Worm (Caenorhabditis elegans): ENCODE data around the gene mrpl-41.
"Not testable (repeated sequence)": the region's sequence is repeated elsewhere in the genome, so short reads cannot be mapped to it uniquely, and the experiment has no call there.

Gene mrpl-41

DNA sequence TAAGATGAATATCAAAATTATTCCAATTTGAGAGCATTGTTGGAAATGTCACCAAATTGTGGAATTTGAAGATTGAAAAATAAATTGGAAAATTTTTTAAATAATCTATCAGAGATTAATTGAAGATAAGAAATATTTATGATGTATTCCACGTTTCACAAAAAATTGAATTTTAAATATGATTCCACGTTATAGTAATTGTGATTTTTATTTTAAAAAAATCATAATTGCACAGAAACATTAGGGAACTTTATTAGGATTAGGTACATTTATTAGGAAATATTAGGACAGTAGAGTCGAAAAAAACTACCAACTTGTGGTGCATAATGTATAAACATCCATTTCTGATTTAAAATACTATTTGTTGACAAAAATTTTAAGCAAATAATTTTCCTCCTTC, 5.9 kb downstream of the mrpl-41 start, which contains the start of gene B0432.11:
TSS of gene B0432.11 (minus strand) at position 101 of the 400 bp plus-strand sequence.
- TF ChIP-seq him-1 (tag; optimal IDR thresholded peaks at IDR 0.05) (no peak), dao-5 (tag; optimal IDR thresholded peaks at IDR 0.05) (no peak), W03F9.2 (tag; optimal IDR thresholded peaks at IDR 0.05) (no peak)

DNA sequence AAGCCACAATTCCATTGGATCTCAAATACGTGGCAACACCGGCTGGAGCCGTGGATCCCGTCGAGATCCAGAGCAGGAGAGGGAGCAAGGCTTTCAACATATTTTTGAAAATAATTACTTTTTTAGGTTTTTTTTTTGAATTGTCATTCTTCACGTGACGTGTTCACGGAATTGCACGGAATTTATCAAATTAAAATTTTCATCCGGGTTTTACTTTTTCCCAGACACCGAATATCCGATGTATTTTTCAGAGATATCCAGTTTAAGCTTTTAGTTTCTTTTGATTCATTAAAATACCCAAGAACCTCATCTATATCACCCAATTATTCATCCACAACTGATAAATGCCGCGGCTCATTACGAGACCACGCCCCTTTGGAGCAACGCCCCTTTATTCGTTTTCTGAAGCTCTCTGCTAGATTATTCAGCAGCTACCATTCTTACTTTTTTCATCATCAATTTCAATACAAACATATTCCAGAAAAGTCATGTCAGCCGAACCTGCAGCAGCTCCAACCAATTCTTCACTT, 8.2 kb downstream of the mrpl-41 start, which contains the start of the genes clec-117 and B0432.1:
TSS of gene clec-117 (minus strand) at position 101 of the 530 bp plus-strand sequence.
TSS of gene B0432.1 (plus strand) at position 480 of the 530 bp plus-strand sequence.
- TF ChIP-seq W03F9.2 (tag; optimal IDR thresholded peaks at IDR 0.05) (no peak), dao-5 (tag; optimal IDR thresholded peaks at IDR 0.05) (no peak), him-1 (tag; optimal IDR thresholded peaks at IDR 0.05) (no peak)

- TF ChIP-seq him-1 (tag; optimal IDR thresholded peaks at IDR 0.05), result no peak
- TF ChIP-seq dao-5 (tag; optimal IDR thresholded peaks at IDR 0.05), result no peak
- no peak for TF ChIP-seq W03F9.2 (tag; optimal IDR thresholded peaks at IDR 0.05)
Observed at ce11 chrII:299684-300083, 10.9 kb downstream of the mrpl-41 start, which contains the start of gene K01A2.6. Gene K01A2.6 (plus strand): TSS chrII:299984.

DNA sequence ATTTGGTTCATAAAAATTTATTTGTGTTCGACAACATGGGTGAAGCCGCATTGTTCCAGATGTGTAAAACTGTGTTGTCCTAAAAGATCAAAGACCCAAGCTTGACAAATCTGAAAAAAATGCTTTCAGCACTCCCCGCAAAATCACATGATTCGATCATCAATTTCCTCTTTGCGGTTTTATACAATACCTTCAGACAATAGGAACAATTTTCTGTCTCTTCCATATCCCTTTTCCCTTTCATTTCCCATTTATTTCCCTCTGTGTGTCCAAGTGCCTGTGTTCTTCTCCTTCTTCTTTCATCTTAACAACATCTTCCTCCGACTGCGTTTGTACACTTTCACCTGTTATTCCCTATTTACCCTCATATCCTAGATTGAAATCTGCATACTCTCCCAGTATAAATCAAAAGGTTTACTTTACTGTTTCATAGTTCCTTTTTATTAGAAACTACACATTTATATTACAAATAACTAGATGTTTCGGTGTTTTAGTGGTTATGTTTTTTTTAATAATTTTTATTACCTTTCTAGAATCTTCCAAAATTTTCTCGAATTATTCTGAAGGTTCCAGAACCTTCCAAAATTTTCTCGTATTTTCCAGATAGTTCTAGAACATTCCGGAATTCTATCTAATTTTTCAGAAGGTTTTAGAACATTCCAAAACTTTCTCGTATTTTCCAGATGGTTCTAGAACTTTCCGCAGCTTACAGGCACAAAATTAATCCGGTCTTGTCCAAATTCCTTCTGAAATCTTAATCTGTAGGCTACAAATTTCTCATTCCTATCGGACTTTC, 12.4 kb downstream of the mrpl-41 start, which contains the start of gene K01A2.5:
TSS of gene K01A2.5 (plus strand) at position 297 of the 796 bp plus-strand sequence.
- TF ChIP-seq dao-5 (tag; optimal IDR thresholded peaks at IDR 0.05) (no peak), W03F9.2 (tag; optimal IDR thresholded peaks at IDR 0.05) (no peak), him-1 (tag; optimal IDR thresholded peaks at IDR 0.05) (no peak)

DNA sequence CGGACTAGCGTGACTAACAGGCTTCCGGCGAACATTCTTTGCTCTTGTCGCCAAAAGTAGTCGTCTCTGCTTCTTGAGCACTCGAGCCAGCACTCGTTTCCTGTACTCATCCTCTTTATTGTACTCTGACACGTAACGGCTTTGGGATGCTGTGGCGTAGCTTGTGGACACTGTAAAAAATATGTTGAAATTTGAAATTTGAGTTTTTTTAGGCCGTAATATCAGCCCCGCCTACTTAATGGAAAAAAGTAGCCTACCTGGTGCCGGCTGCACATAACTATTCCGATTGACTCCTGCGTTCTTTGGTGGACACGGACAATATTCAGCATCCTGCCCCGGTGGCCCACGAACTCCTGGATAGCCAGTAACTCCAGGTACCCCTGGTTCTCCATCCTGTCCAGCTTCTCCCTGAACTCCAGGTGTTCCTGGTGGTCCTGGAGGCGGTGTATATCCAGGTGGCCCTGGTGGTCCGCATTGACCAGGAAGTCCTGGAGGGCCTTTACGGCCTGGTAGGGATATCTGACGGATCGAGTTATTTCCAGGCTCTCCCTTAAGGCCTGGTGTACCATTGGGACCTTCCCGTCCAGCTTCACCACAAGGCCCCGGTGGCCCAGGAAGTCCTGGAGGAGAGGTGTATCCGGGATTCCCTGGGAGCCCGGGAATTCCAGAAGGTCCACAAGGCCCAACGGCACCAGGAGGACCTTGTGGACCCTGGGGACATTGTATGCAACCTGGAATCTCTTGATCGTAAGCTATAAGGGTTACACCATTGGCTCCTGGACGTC, 15.4 kb downstream of the mrpl-41 start:
- TF ChIP-seq him-1 (tag; optimal IDR thresholded peaks at IDR 0.05) (no peak), dao-5 (tag; optimal IDR thresholded peaks at IDR 0.05) (no peak), W03F9.2 (tag; optimal IDR thresholded peaks at IDR 0.05) (no peak)

DNA sequence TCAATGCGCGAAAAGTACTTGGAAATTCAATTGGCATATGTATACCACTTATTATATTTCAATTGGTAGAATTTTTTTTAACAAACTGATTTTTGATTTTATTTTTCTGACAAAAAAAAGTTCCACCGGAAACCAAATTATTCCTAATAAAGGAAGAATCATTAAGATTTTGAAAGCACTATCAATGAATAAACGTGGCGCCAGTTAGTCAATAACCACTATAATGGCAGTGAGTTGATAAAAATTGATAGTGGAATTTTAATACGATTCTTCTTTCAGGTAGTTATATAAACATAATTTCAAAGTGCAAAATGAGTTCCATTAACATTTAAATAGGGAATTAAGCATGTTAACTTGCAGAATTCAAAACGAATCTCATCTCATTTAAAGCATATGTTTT, 16.9 kb downstream of the mrpl-41 start, which contains the start of gene col-69:
TSS of gene col-69 (minus strand) at position 101 of the 400 bp plus-strand sequence.
- no peak for TF ChIP-seq him-1 (tag; optimal IDR thresholded peaks at IDR 0.05)
- TF ChIP-seq dao-5 (tag; optimal IDR thresholded peaks at IDR 0.05), result no peak
- TF ChIP-seq W03F9.2 (tag; optimal IDR thresholded peaks at IDR 0.05), result no peak

- TF ChIP-seq him-1 (tag; optimal IDR thresholded peaks at IDR 0.05), result no peak
- no peak for TF ChIP-seq W03F9.2 (tag; optimal IDR thresholded peaks at IDR 0.05)
- no peak for TF ChIP-seq dao-5 (tag; optimal IDR thresholded peaks at IDR 0.05)
Observed at ce11 chrII:307154-307553, 18.4 kb downstream of the mrpl-41 start, which contains the start of gene K01A2.4. Gene K01A2.4 (plus strand): TSS chrII:307454.

ce11 chrII:312110-312509, 23.4 kb downstream of the mrpl-41 start, which contains the start of gene mps-2:
Gene mps-2 (minus strand): TSS chrII:312210.
- not testable (repeated sequence) for TF ChIP-seq him-1, W03F9.2, dao-5 (tag; optimal IDR thresholded peaks at IDR 0.05)

DNA sequence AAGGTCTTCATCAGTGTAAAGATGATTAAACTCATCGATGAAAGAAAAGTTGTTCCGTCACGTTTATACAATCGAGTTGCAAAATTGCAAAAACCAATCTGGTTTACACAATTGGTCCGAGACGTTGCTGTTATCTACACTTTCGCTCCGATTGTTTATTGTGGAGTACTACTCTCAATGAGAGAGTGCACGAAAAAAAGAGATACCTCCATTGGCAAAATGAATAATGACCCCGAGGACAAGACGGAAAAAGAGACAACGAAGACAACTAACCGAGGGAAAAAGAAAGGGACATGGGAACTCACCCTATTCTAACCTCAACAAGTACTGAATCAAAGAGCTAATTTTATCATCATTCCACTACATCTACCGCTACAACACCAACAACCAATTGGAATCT, 24.8 kb downstream of the mrpl-41 start:
- no peak for TF ChIP-seq him-1 (tag; optimal IDR thresholded peaks at IDR 0.05)
- no peak for TF ChIP-seq dao-5 (tag; optimal IDR thresholded peaks at IDR 0.05)
- no peak for TF ChIP-seq W03F9.2 (tag; optimal IDR thresholded peaks at IDR 0.05)

DNA sequence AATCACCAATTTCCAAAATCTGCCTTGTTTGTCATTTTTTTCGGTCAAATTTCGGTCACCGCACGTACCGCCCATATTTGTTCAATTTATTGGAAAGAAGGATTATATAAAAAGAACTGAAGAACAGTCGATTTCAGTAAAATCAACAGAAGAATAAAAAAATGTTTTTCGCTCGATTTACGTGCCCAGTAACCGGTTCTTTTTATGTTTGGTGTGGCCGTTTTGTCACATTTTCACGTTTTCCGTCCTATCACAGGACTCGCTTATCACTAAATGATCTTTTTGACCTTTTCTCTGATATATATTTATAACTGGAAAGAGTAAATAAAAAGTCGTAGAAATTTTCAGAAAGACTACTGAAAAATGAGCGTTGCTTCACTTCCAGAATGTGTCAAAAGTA, 30.7 kb downstream of the mrpl-41 start, which contains the start of gene far-7:
TSS of gene far-7 (plus strand) at position 331 of the 400 bp plus-strand sequence.
- TF ChIP-seq him-1 (tag; optimal IDR thresholded peaks at IDR 0.05) (no peak), dao-5 (tag; optimal IDR thresholded peaks at IDR 0.05) (no peak), W03F9.2 (tag; optimal IDR thresholded peaks at IDR 0.05) (no peak)

DNA sequence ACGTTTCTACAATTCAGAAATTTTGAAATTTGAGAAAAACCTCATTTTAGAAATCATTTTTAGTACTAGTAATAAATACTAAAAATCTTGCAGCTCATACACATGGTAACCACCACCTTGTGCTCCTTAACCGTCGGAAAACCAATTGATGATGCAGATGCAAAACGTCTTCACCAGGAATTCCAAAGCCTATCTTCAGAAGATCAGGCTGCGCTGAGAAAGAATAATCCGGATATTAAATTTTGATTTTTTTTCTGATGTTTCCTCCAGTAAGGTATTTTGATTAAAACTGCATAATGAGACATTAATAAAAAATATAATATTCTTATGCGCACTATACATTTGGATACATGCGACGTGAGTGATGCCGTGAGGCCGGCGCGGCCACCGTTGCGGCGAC, 32.0 kb downstream of the mrpl-41 start:
- TF ChIP-seq W03F9.2 (tag; optimal IDR thresholded peaks at IDR 0.05), result no peak
- no peak for TF ChIP-seq dao-5 (tag; optimal IDR thresholded peaks at IDR 0.05)

- TF ChIP-seq dao-5 (tag; optimal IDR thresholded peaks at IDR 0.05) (no peak), him-1 (tag; optimal IDR thresholded peaks at IDR 0.05) (no peak), W03F9.2 (tag; optimal IDR thresholded peaks at IDR 0.05) (no peak)
Observed at ce11 chrII:321183-321582, 32.4 kb downstream of the mrpl-41 start.

ce11 chrII:323048-323776, 34.5 kb downstream of the mrpl-41 start, which contains the start of gene K01A2.10:
Gene K01A2.10 (minus strand): TSS chrII:323098.
- TF ChIP-seq W03F9.2 (tag; optimal IDR thresholded peaks at IDR 0.05) (no peak), him-1 (tag; optimal IDR thresholded peaks at IDR 0.05) (no peak), dao-5 (tag; optimal IDR thresholded peaks at IDR 0.05) (no peak)
